Fruit fly (Drosophila melanogaster): ENCODE measurements around the gene Gba1a.

DNA sequence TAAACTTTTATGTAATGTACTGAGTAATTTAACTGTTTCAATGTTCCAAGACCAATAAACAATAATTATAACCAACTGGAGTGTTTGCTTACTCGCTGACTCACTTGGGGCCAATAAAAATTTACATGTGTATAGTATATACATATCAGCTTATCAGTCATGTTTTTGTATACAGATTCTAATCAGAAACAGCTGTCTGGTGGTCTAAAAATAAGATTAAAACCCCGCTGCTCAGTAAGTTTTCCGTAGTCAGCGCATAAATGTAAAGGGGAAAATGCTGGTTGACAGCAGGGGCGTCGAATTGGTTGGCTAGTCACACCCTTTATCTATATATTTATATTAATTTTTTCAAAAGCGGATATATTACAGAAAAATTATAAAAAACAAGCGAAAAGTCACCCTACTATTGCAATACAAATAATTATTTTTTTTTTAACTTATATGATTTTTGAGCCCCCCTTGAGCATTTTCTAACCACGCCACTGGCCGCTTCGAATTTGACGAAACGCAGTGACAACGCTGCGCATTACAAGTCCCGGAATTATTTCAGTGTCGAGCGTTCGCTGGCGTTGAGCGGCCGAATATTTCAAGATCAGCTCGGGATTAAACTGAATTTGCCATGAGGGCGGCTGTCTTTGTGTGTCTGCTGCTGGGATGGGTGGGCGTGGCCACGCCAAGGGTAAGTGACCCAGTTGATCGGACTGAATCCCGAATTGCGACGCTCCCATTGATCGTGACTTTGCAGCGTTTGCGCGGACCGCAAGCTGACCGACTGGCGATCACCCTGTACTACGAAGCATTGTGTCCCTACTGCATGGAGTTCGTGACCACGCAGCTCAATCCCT, 21.9 kb upstream of the Gba1a start, which contains the start of gene GILT2:
- TF ChIP-seq Nf-YC (tag; optimal IDR thresholded peaks at IDR 0.05): peak; percentile 78
- TF ChIP-seq Fer1 (GFP tag; optimal IDR thresholded peaks at IDR 0.05): peak; percentile 95
